Fruit fly (Drosophila melanogaster) whole organism, wandering third instar larva: Measurements from ENCODE around the gene ND-B14.5A.
A peak's percentile ranks its signal among the peaks of the same experiment; 100 is the strongest.

Experiments used
- Abd-B ChIP-seq: fragments of >200 bp; optimal IDR thresholded peaks from 2 replicates; lab custom pipeline; 2017; ENCODE audit warnings: missing biosample characterization, missing genetic modification characterization
- CG32264 ChIP-seq: fragments of 200-800 bp; sonication (Bioruptor generic); optimal IDR thresholded peaks from 2 replicates; lab custom pipeline; 2016; ENCODE audit warnings: missing biosample characterization, missing genetic modification characterization
- CG9705 ChIP-seq: fragments of 200-800 bp; sonication (Bioruptor generic); optimal IDR thresholded peaks from 2 replicates; lab custom pipeline; 2018; ENCODE audit warnings: missing biosample characterization, mild to moderate bottlenecking, missing genetic modification characterization
- CrebA ChIP-seq: fragments of 200-800 bp; sonication (Bioruptor generic); optimal IDR thresholded peaks from 2 replicates; lab custom pipeline; 2016; ENCODE audit warnings: missing biosample characterization, mild to moderate bottlenecking, missing genetic modification characterization, borderline replicate concordance
- Dfd ChIP-seq: fragments of >200 bp; optimal IDR thresholded peaks from 2 replicates; lab custom pipeline; 2017; ENCODE audit warnings: missing biosample characterization, missing genetic modification characterization
- Dif ChIP-seq: fragments of 200-275, 200-300 bp; sonication (Bioruptor generic); optimal IDR thresholded peaks from 2 replicates; lab custom pipeline; 2018; ENCODE audit warnings: missing biosample characterization, missing genetic modification characterization; ENCODE audit not compliant: partially characterized antibody
- GATAd ChIP-seq: sonication (Bioruptor generic); optimal IDR thresholded peaks from 2 replicates; lab custom pipeline; 2016; ENCODE audit warnings: missing biosample characterization, missing genetic modification characterization
- HLH106 ChIP-seq: fragments of 200-800 bp; optimal IDR thresholded peaks from 3 replicates; lab custom pipeline; 2019; ENCODE audit warnings: missing biosample characterization, mild to moderate bottlenecking, missing genetic modification characterization, moderate library complexity
- Hnf4 ChIP-seq: fragments of 200-800 bp; sonication (Bioruptor generic); optimal IDR thresholded peaks from 2 replicates; lab custom pipeline; 2016; ENCODE audit warnings: missing biosample characterization, mild to moderate bottlenecking, missing genetic modification characterization
- Hr78 ChIP-seq: fragments of >200 bp; optimal IDR thresholded peaks from 2 replicates; lab custom pipeline; 2017; ENCODE audit warnings: missing biosample characterization, missing genetic modification characterization
- Hr83 ChIP-seq: fragments of 200-300 bp; sonication (Bioruptor generic); optimal IDR thresholded peaks from 2 replicates; lab custom pipeline; 2016; ENCODE audit warnings: missing biosample characterization, mild to moderate bottlenecking, missing genetic modification characterization, moderate library complexity; ENCODE audit not compliant: poor library complexity, severe bottlenecking
- Jra ChIP-seq: sonication (Bioruptor generic); optimal IDR thresholded peaks from 2 replicates; lab custom pipeline; 2016; ENCODE audit warnings: missing biosample characterization, missing genetic modification characterization
- Mio ChIP-seq: sonication (Bioruptor generic); optimal IDR thresholded peaks from 2 replicates; lab custom pipeline; 2016; ENCODE audit warnings: missing biosample characterization, missing genetic modification characterization
- Myc ChIP-seq: fragments of >200 bp; optimal IDR thresholded peaks from 2 replicates; lab custom pipeline; 2017
- N ChIP-seq: fragments of >200 bp; optimal IDR thresholded peaks from 2 replicates; lab custom pipeline; 2018; ENCODE audit warnings: missing biosample characterization, missing external identifiers, missing genetic modification characterization
- OdsH ChIP-seq: fragments of 200-800 bp; sonication (Bioruptor generic); optimal IDR thresholded peaks from 2 replicates; lab custom pipeline; 2016; ENCODE audit warnings: missing biosample characterization, mild to moderate bottlenecking, missing genetic modification characterization
- Rel ChIP-seq, 2 experiments: fragments of 200-800 bp; sonication (Bioruptor generic) in 1 of 2; optimal IDR thresholded peaks; 2 replicates in 1 of 2; 3 replicates in 1 of 2; lab custom pipeline; 2016 to 2019; ENCODE audit warnings: mild to moderate bottlenecking in 2 of 2, missing biosample characterization in 2 of 2, missing genetic modification characterization in 2 of 2, moderate library complexity in 1 of 2
- Sp1 ChIP-seq: fragments of 200-800 bp; sonication (Bioruptor generic); optimal IDR thresholded peaks from 3 replicates; lab custom pipeline; 2019; ENCODE audit warnings: missing biosample characterization, mild to moderate bottlenecking, missing genetic modification characterization, moderate library complexity
- Vsx2 ChIP-seq: fragments of 200-300, 225-300 bp; sonication (Bioruptor generic); optimal IDR thresholded peaks from 2 replicates; lab custom pipeline; 2018; ENCODE audit warnings: missing biosample characterization, missing genetic modification characterization; ENCODE audit not compliant: partially characterized antibody
- br ChIP-seq: fragments of 200-800 bp; sonication (Bioruptor generic); optimal IDR thresholded peaks from 2 replicates; lab custom pipeline; 2016; ENCODE audit warnings: missing biosample characterization, missing genetic modification characterization
- brk ChIP-seq: fragments of 200-800 bp; sonication (Bioruptor generic); optimal IDR thresholded peaks from 2 replicates; lab custom pipeline; 2016; ENCODE audit warnings: missing biosample characterization, mild to moderate bottlenecking, missing genetic modification characterization
- dl ChIP-seq, 2 experiments: fragments of 175-275, 200-275 bp in 1 of 2; fragments of 200-275 bp in 1 of 2; sonication (Bioruptor generic); optimal IDR thresholded peaks; lab custom pipeline; 2018; ENCODE audit warnings: mild to moderate bottlenecking in 2 of 2, missing biosample characterization in 2 of 2, missing genetic modification characterization in 2 of 2, moderate library complexity in 2 of 2; ENCODE audit not compliant: partially characterized antibody in 2 of 2, insufficient read depth in 1 of 2
- dmrt93B ChIP-seq: fragments of 200-800 bp; sonication (Bioruptor generic); optimal IDR thresholded peaks from 2 replicates; lab custom pipeline; 2018; ENCODE audit warnings: missing biosample characterization, mild to moderate bottlenecking, missing genetic modification characterization
- dsf ChIP-seq: sonication (Bioruptor generic); optimal IDR thresholded peaks from 2 replicates; lab custom pipeline; 2016; ENCODE audit warnings: missing biosample characterization, missing genetic modification characterization, borderline replicate concordance
- ey ChIP-seq: fragments of 200-800 bp; sonication (Bioruptor generic); optimal IDR thresholded peaks from 2 replicates; lab custom pipeline; 2016; ENCODE audit warnings: missing biosample characterization, missing genetic modification characterization
- foxo ChIP-seq, 2 experiments: fragments of 200-800 bp; sonication (Bioruptor generic); optimal IDR thresholded peaks; 2 replicates in 1 of 2; 3 replicates in 1 of 2; lab custom pipeline; 2016 to 2017; ENCODE audit warnings: missing biosample characterization in 2 of 2, missing genetic modification characterization in 2 of 2
- fru ChIP-seq: fragments of 200-800 bp; sonication (Bioruptor generic); optimal IDR thresholded peaks from 3 replicates; lab custom pipeline; 2016; ENCODE audit warnings: missing biosample characterization, mild to moderate bottlenecking, missing genetic modification characterization
- h ChIP-seq: fragments of 200-800 bp; sonication (Bioruptor generic); optimal IDR thresholded peaks from 3 replicates; lab custom pipeline; 2016; ENCODE audit warnings: missing biosample characterization, mild to moderate bottlenecking, missing genetic modification characterization
- jim ChIP-seq: fragments of 175-275, 200-325 bp; sonication (Bioruptor generic); optimal IDR thresholded peaks from 2 replicates; lab custom pipeline; 2016; ENCODE audit warnings: missing biosample characterization, mild to moderate bottlenecking, missing genetic modification characterization
- lola ChIP-seq: fragments of >200 bp; optimal IDR thresholded peaks from 2 replicates; lab custom pipeline; 2017; ENCODE audit warnings: missing biosample characterization, missing genetic modification characterization
- pan ChIP-seq: fragments of >200 bp; optimal IDR thresholded peaks from 2 replicates; lab custom pipeline; 2017
- psq ChIP-seq: fragments of 200-800 bp; sonication (Bioruptor generic); optimal IDR thresholded peaks from 3 replicates; lab custom pipeline; 2017; ENCODE audit warnings: missing biosample characterization, mild to moderate bottlenecking, missing genetic modification characterization, moderate library complexity
- rgr ChIP-seq: fragments of 200-800 bp; sonication (Bioruptor generic); optimal IDR thresholded peaks from 3 replicates; lab custom pipeline; 2016; ENCODE audit warnings: missing biosample characterization, mild to moderate bottlenecking, missing genetic modification characterization
- sage ChIP-seq: fragments of 200-800 bp; sonication (Bioruptor generic); optimal IDR thresholded peaks from 2 replicates; lab custom pipeline; 2016; ENCODE audit warnings: missing biosample characterization, mild to moderate bottlenecking, missing genetic modification characterization
- sv ChIP-seq: fragments of 200-800 bp; sonication (Bioruptor generic); optimal IDR thresholded peaks from 3 replicates; lab custom pipeline; 2016; ENCODE audit warnings: missing biosample characterization, missing genetic modification characterization
- tai ChIP-seq: sonication (Bioruptor generic); optimal IDR thresholded peaks from 2 replicates; lab custom pipeline; 2016; ENCODE audit warnings: missing biosample characterization, missing genetic modification characterization
- usp ChIP-seq: fragments of >200 bp; optimal IDR thresholded peaks from 2 replicates; lab custom pipeline; 2017; ENCODE audit warnings: missing biosample characterization, missing genetic modification characterization
- woc ChIP-seq: sonication (Bioruptor generic); optimal IDR thresholded peaks from 2 replicates; lab custom pipeline; 2016; ENCODE audit warnings: missing biosample characterization, mild to moderate bottlenecking, missing genetic modification characterization

Gene ND-B14.5A

dm6 chrX:2141854-2142216 is 30.5 kb upstream of the ND-B14.5A start:
- TF ChIP-seq jim (GFP tag; lab: Kevin White, UChicago) (peak; percentile 23), fru (GFP tag; lab: Kevin White, UChicago) (peak; percentile 44), CG32264 (GFP tag; lab: Kevin White, UChicago) (peak; percentile 33), usp (GFP tag; lab: Kevin White, UChicago) (no peak), dmrt93B (GFP tag; lab: Kevin White, UChicago) (peak; percentile 7), h (GFP tag; lab: Kevin White, UChicago) (peak; percentile 74), CG9705 (peak; percentile 3), CrebA (GFP tag; lab: Kevin White, UChicago) (no peak), OdsH (GFP tag; lab: Kevin White, UChicago) (no peak), N (GFP tag; lab: Kevin White, UChicago) (no peak), Myc (no peak), Jra (peak; percentile 69), rgr (GFP tag; lab: Kevin White, UChicago) (peak; percentile 68), Hr83 (GFP tag; lab: Kevin White, UChicago) (peak; percentile 90), Vsx2 (GFP tag; lab: Kevin White, UChicago) (no peak), Abd-B (no peak), foxo (GFP tag; optimal IDR thresholded peaks at IDR 0.05; lab: Kevin White, UChicago) (peak in 1 of 2 experiments; percentile 53), Hnf4 (GFP tag; lab: Kevin White, UChicago) (peak; percentile 61), dsf (GFP tag; lab: Kevin White, UChicago) (peak; percentile 28), Mio (GFP tag; lab: Kevin White, UChicago) (no peak), ey (no peak), br (GFP tag; lab: Kevin White, UChicago) (peak; percentile 64), psq (GFP tag; lab: Kevin White, UChicago) (peak; percentile 31), Dif (GFP tag; lab: Kevin White, UChicago) (no peak), HLH106 (tag; lab: Kevin White, UChicago) (peak; percentile 63), tai (GFP tag; lab: Kevin White, UChicago) (no peak), Dfd (GFP tag; lab: Kevin White, UChicago) (no peak), Rel (GFP tag; optimal IDR thresholded peaks at IDR 0.05; lab: Kevin White, UChicago) (no peak), Rel (tag; optimal IDR thresholded peaks at IDR 0.05; lab: Kevin White, UChicago) (peak; percentile 35), sage (GFP tag; lab: Kevin White, UChicago) (peak; percentile 64), sv (peak; percentile 44), lola (GFP tag; lab: Kevin White, UChicago) (no peak), Hr78 (GFP tag; lab: Kevin White, UChicago) (no peak), GATAd (GFP tag; lab: Kevin White, UChicago) (peak; percentile 5), woc (GFP tag; lab: Kevin White, UChicago) (peak; percentile 31), pan (lab: Kevin White, UChicago) (no peak), brk (GFP tag; lab: Kevin White, UChicago) (no peak), Sp1 (GFP tag; lab: Kevin White, UChicago) (peak; percentile 46), dl (GFP tag; optimal IDR thresholded peaks at IDR 0.05; lab: Kevin White, UChicago; ENCODE audit: insufficient read depth in 1 of 2, partially characterized antibody in 2 of 2) (no peak)

dm6 chrX:2142275-2142934 is 29.9 kb upstream of the ND-B14.5A start:
- no peak for TF ChIP-seq dl (GFP tag; optimal IDR thresholded peaks at IDR 0.05; lab: Kevin White, UChicago; ENCODE audit: insufficient read depth in 1 of 2, partially characterized antibody in 2 of 2)
- TF ChIP-seq Dif (GFP tag; lab: Kevin White, UChicago) = no peak
- no peak for TF ChIP-seq tai (GFP tag; lab: Kevin White, UChicago)
- no peak for TF ChIP-seq Rel (GFP tag; optimal IDR thresholded peaks at IDR 0.05; lab: Kevin White, UChicago)
- peak; percentile 96 for TF ChIP-seq Rel (tag; optimal IDR thresholded peaks at IDR 0.05; lab: Kevin White, UChicago)
